Comparison of ENCODE assay signal across 7 fruit fly cellular contexts in the genomic region with DNA sequence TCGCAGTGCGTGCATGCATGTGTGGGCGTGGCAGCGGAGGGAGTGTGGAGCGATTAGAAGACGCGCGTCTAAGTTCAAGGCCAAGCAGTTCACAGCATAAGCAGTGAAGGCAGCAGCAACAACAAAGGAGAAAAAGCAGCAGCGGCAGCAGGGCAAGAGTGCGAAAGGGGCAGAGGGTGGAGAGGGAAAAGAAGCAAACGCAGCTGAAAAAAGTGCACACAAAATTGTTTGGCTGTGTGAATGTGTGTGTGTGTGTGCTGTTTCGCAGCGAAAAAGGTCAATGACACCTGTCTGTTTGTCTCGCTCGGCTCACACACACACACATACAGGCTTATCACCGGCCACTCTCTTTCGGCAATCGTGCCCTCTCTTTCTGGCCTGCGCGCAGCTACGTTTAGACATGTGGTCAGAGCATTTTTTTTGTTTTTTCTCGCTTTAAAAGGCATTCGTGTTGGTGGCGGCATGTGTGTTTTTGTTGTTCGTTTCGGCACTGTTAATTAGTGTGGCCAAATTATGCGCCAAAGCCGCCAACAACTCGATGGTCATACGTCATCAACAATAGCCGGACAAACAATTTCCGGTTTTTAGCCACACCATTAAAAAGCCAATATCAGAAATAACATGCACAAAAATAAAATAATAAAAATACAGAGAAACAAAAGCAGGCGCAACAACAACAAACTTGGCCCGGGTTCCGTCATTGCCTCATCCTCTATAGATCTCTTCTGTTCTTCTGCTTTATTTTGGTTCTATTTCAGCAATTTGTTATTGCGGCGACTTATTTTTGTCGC.
TF ChIP-seq lines count a peak whose summit lies in the region.

No protein-coding gene starts in this region.

- no peak for TF ChIP-seq CTCF in whole organism, embryonic (GFP tag; optimal IDR thresholded peaks at IDR 0.05; lab: Kevin White, UChicago)

TF ChIP-seq in Kc167, 6 proteins besides CTCF, POLR2A, EP300 and RAD21:
- no peak for TF ChIP-seq Sin3A (optimal IDR thresholded peaks at IDR 0.05; lab: Kevin White, UChicago)
- peak; percentile 9 for TF ChIP-seq psq (optimal IDR thresholded peaks at IDR 0.05; lab: Kevin White, UChicago)
- TF ChIP-seq h (optimal IDR thresholded peaks at IDR 0.05; lab: Kevin White, UChicago) = no peak
- no peak for TF ChIP-seq ttk (optimal IDR thresholded peaks at IDR 0.05; lab: Kevin White, UChicago)
- no peak for TF ChIP-seq Myc (optimal IDR thresholded peaks at IDR 0.05; lab: Kevin White, UChicago)
- no peak for TF ChIP-seq insv (optimal IDR thresholded peaks at IDR 0.05; lab: Kevin White, UChicago)
TF ChIP-seq in Kc167: peak in this region for 1.

TF ChIP-seq in whole organism, 6 proteins besides CTCF, POLR2A, EP300 and RAD21:
- TF ChIP-seq CG8478 (optimal IDR thresholded peaks at IDR 0.05; lab: Kevin White, UChicago) = no peak
- TF ChIP-seq psq (optimal IDR thresholded peaks at IDR 0.05; lab: Kevin White, UChicago) = no peak
- peak; percentile 45 for TF ChIP-seq Dll (optimal IDR thresholded peaks at IDR 0.05; lab: Kevin White, UChicago)
- peak; percentile 92 to 96 for TF ChIP-seq EcR (GFP tag; optimal IDR thresholded peaks at IDR 0.05; lab: Kevin White, UChicago)
- TF ChIP-seq usp (GFP tag; optimal IDR thresholded peaks at IDR 0.05; lab: Kevin White, UChicago) = no peak
- TF ChIP-seq pan (optimal IDR thresholded peaks at IDR 0.05; lab: Kevin White, UChicago) = no peak

TF ChIP-seq in whole organism, adult, 20 proteins besides CTCF, POLR2A, EP300 and RAD21 (continues in another document):
- TF ChIP-seq bab1 (GFP tag; optimal IDR thresholded peaks at IDR 0.05; lab: Kevin White, UChicago) = no peak
- TF ChIP-seq CG33017 (tag; optimal IDR thresholded peaks at IDR 0.05; lab: Kevin White, UChicago) = no peak
- no peak for TF ChIP-seq CG7101 (tag; optimal IDR thresholded peaks at IDR 0.05; lab: Kevin White, UChicago)
- no peak for TF ChIP-seq ovo (GFP tag; optimal IDR thresholded peaks at IDR 0.05; lab: Kevin White, UChicago)
- no peak for TF ChIP-seq CG1620 (GFP tag; optimal IDR thresholded peaks at IDR 0.05; lab: Kevin White, UChicago)
- peak; percentile 54 for TF ChIP-seq kay (GFP tag; lab: Kevin White, UChicago; ENCODE audit: borderline replicate concordance)
- no peak for TF ChIP-seq toe (GFP tag; optimal IDR thresholded peaks at IDR 0.05; lab: Kevin White, UChicago)
- TF ChIP-seq cnc (optimal IDR thresholded peaks at IDR 0.05; lab: Kevin White, UChicago) = no peak
- TF ChIP-seq CG14711 (tag; optimal IDR thresholded peaks at IDR 0.05; lab: Kevin White, UChicago) = peak; percentile 8
- no peak for TF ChIP-seq CG12768 (GFP tag; optimal IDR thresholded peaks at IDR 0.05; lab: Kevin White, UChicago)
- peak; percentile 54 for TF ChIP-seq pad (GFP tag; optimal IDR thresholded peaks at IDR 0.05; lab: Kevin White, UChicago)
- peak; percentile 68 for TF ChIP-seq Mnt (GFP tag; optimal IDR thresholded peaks at IDR 0.05; lab: Kevin White, UChicago)
- peak; percentile 37 for TF ChIP-seq CG7045 (GFP tag; optimal IDR thresholded peaks at IDR 0.05; lab: Kevin White, UChicago)
- no peak for TF ChIP-seq Crg-1 (GFP tag; optimal IDR thresholded peaks at IDR 0.05; lab: Kevin White, UChicago)

TF ChIP-seq in whole organism, embryonic, 481 proteins besides CTCF, POLR2A, EP300 and RAD21 (continues in another document):
- TF ChIP-seq Atf6 (GFP tag; IDR thresholded peaks at IDR 0.05; lab: Robert Waterston, UW) (no peak), Side (GFP tag; optimal IDR thresholded peaks at IDR 0.05; lab: Kevin White, UChicago) (no peak), zen (tag; optimal IDR thresholded peaks at IDR 0.05; lab: Kevin White, UChicago) (peak; percentile 54), crol (GFP tag; IDR thresholded peaks at IDR 0.05; lab: Robert Waterston, UW) (no peak), CG15696 (tag; optimal IDR thresholded peaks at IDR 0.05; lab: Kevin White, UChicago) (no peak), scrt (GFP tag; optimal IDR thresholded peaks at IDR 0.05; lab: Kevin White, UChicago) (no peak), CkIIα-i1 (GFP tag; IDR thresholded peaks at IDR 0.05; lab: Robert Waterston, UW) (no peak), CG1792 (GFP tag; optimal IDR thresholded peaks at IDR 0.05; lab: Kevin White, UChicago) (no peak), CG12236 (GFP tag; optimal IDR thresholded peaks at IDR 0.05; lab: Kevin White, UChicago) (no peak), B-H1 (GFP tag; IDR thresholded peaks at IDR 0.05; lab: Robert Waterston, UW) (no peak), dmrt99B (tag; optimal IDR thresholded peaks at IDR 0.05; lab: Kevin White, UChicago) (peak; percentile 6), CG13123 (GFP tag; optimal IDR thresholded peaks at IDR 0.05; lab: Kevin White, UChicago) (no peak), E2f2 (GFP tag; IDR thresholded peaks at IDR 0.05; lab: Robert Waterston, UW) (no peak), CG34422 (GFP tag; IDR thresholded peaks at IDR 0.05; lab: Robert Waterston, UW) (no peak), Fer3 (tag; optimal IDR thresholded peaks at IDR 0.05; lab: Kevin White, UChicago) (no peak), Ada2b (GFP tag; IDR thresholded peaks at IDR 0.05; lab: Robert Waterston, UW) (no peak)

TF ChIP-seq in whole organism, prepupa, 60 proteins besides CTCF, POLR2A, EP300 and RAD21 (continues in another document):
- no peak for TF ChIP-seq CG6792 (GFP tag; optimal IDR thresholded peaks at IDR 0.05; lab: Kevin White, UChicago)
- TF ChIP-seq Sox15 (GFP tag; optimal IDR thresholded peaks at IDR 0.05; lab: Kevin White, UChicago) = no peak
- TF ChIP-seq CG1621 (tag; optimal IDR thresholded peaks at IDR 0.05; lab: Kevin White, UChicago) = no peak
- no peak for TF ChIP-seq Ets21C (GFP tag; optimal IDR thresholded peaks at IDR 0.05; lab: Kevin White, UChicago)
- TF ChIP-seq CG15336 (GFP tag; IDR thresholded peaks at IDR 0.05; lab: Robert Waterston, UW) = no peak
- no peak for TF ChIP-seq topi (GFP tag; optimal IDR thresholded peaks at IDR 0.05; lab: Kevin White, UChicago)
- peak; percentile 27 for TF ChIP-seq Lpt (GFP tag; optimal IDR thresholded peaks at IDR 0.05; lab: Kevin White, UChicago)
- TF ChIP-seq CG8119 (GFP tag; IDR thresholded peaks at IDR 0.05; lab: Robert Waterston, UW) = no peak
- TF ChIP-seq Eip75B (GFP tag; optimal IDR thresholded peaks at IDR 0.05; lab: Kevin White, UChicago) = no peak
- TF ChIP-seq CG11294 (GFP tag; IDR thresholded peaks at IDR 0.05; lab: Robert Waterston, UW) = no peak
- TF ChIP-seq CG34406 (GFP tag; optimal IDR thresholded peaks at IDR 0.05; lab: Kevin White, UChicago) = no peak
- peak; percentile 85 for TF ChIP-seq svp (GFP tag; lab: Kevin White, UChicago)
- no peak for TF ChIP-seq Hr38 (GFP tag; optimal IDR thresholded peaks at IDR 0.05; lab: Kevin White, UChicago)
- TF ChIP-seq spab (GFP tag; optimal IDR thresholded peaks at IDR 0.05; lab: Kevin White, UChicago) = no peak
- no peak for TF ChIP-seq CG10669 (GFP tag; optimal IDR thresholded peaks at IDR 0.05; lab: Kevin White, UChicago)
- peak; percentile 45 for TF ChIP-seq CG6276 (GFP tag; optimal IDR thresholded peaks at IDR 0.05; lab: Kevin White, UChicago)

TF ChIP-seq in whole organism, pupa, 21 proteins besides CTCF, POLR2A, EP300 and RAD21:
- TF ChIP-seq CG34367 (tag; optimal IDR thresholded peaks at IDR 0.05; lab: Kevin White, UChicago) = no peak
- TF ChIP-seq CG17806 (tag; optimal IDR thresholded peaks at IDR 0.05; lab: Kevin White, UChicago) = no peak
- TF ChIP-seq fd96Ca (GFP tag; IDR thresholded peaks at IDR 0.05; lab: Robert Waterston, UW) = no peak
- no peak for TF ChIP-seq Pif1A (GFP tag; optimal IDR thresholded peaks at IDR 0.05; lab: Kevin White, UChicago)
- peak; percentile 24 for TF ChIP-seq Snoo (tag; optimal IDR thresholded peaks at IDR 0.05; lab: Kevin White, UChicago)
- peak; percentile 11 for TF ChIP-seq CG8301 (tag; optimal IDR thresholded peaks at IDR 0.05; lab: Kevin White, UChicago)
- TF ChIP-seq CG10348 (GFP tag; IDR thresholded peaks at IDR 0.05; lab: Robert Waterston, UW) = no peak
- no peak for TF ChIP-seq rn (GFP tag; IDR thresholded peaks at IDR 0.05; lab: Robert Waterston, UW)
- TF ChIP-seq CG13204 (GFP tag; optimal IDR thresholded peaks at IDR 0.05; lab: Kevin White, UChicago) = peak; percentile 68
- peak; percentile 92 for TF ChIP-seq EcR (GFP tag; optimal IDR thresholded peaks at IDR 0.05; lab: Kevin White, UChicago)
- no peak for TF ChIP-seq CG4496 (GFP tag; IDR thresholded peaks at IDR 0.05; lab: Robert Waterston, UW)
- no peak for TF ChIP-seq CG12605 (GFP tag; IDR thresholded peaks at IDR 0.05; lab: Robert Waterston, UW)
- no peak for TF ChIP-seq gl (tag; optimal IDR thresholded peaks at IDR 0.05; lab: Kevin White, UChicago)
- TF ChIP-seq CG9948 (tag; optimal IDR thresholded peaks at IDR 0.05; lab: Kevin White, UChicago) = no peak
- TF ChIP-seq CG14655 (GFP tag; optimal IDR thresholded peaks at IDR 0.05; lab: Kevin White, UChicago) = no peak

TF ChIP-seq in whole organism, wandering third instar larva, 38 proteins besides CTCF, POLR2A, EP300 and RAD21 (continues in another document):
- TF ChIP-seq woc (GFP tag; optimal IDR thresholded peaks at IDR 0.05; lab: Kevin White, UChicago) (peak; percentile 13), brk (GFP tag; optimal IDR thresholded peaks at IDR 0.05; lab: Kevin White, UChicago) (no peak), OdsH (GFP tag; optimal IDR thresholded peaks at IDR 0.05; lab: Kevin White, UChicago) (peak; percentile 19), rgr (GFP tag; optimal IDR thresholded peaks at IDR 0.05; lab: Kevin White, UChicago) (peak; percentile 37), CG9705 (GFP tag; optimal IDR thresholded peaks at IDR 0.05; lab: Kevin White, UChicago) (no peak), pan (optimal IDR thresholded peaks at IDR 0.05; lab: Kevin White, UChicago) (peak; percentile 17), dsf (GFP tag; optimal IDR thresholded peaks at IDR 0.05; lab: Kevin White, UChicago; ENCODE audit: borderline replicate concordance) (no peak), sv (GFP tag; optimal IDR thresholded peaks at IDR 0.05; lab: Kevin White, UChicago) (no peak), ey (GFP tag; optimal IDR thresholded peaks at IDR 0.05; lab: Kevin White, UChicago) (no peak), Jra (GFP tag; optimal IDR thresholded peaks at IDR 0.05; lab: Kevin White, UChicago) (peak; percentile 54), Hr83 (GFP tag; optimal IDR thresholded peaks at IDR 0.05; lab: Kevin White, UChicago; ENCODE audit: poor library complexity, severe bottlenecking) (no peak), jim (GFP tag; optimal IDR thresholded peaks at IDR 0.05; lab: Kevin White, UChicago) (peak; percentile 96), Vsx2 (GFP tag; optimal IDR thresholded peaks at IDR 0.05; lab: Kevin White, UChicago; ENCODE audit: partially characterized antibody) (peak; percentile 61), lola (GFP tag; optimal IDR thresholded peaks at IDR 0.05; lab: Kevin White, UChicago) (no peak), CG32264 (GFP tag; optimal IDR thresholded peaks at IDR 0.05; lab: Kevin White, UChicago) (no peak), Hr78 (GFP tag; optimal IDR thresholded peaks at IDR 0.05; lab: Kevin White, UChicago) (no peak), foxo (GFP tag; optimal IDR thresholded peaks at IDR 0.05; lab: Kevin White, UChicago) (peak in 1 of 2 experiments; percentile 62), Sp1 (GFP tag; optimal IDR thresholded peaks at IDR 0.05; lab: Kevin White, UChicago) (peak; percentile 58), br (GFP tag; optimal IDR thresholded peaks at IDR 0.05; lab: Kevin White, UChicago) (peak; percentile 9), HLH106 (tag; optimal IDR thresholded peaks at IDR 0.05; lab: Kevin White, UChicago) (no peak)
